Fruit fly (Drosophila melanogaster) whole organism, prepupa: ENCODE results near the gene aqz.

ENCODE experiments used
- Blimp-1 ChIP-seq: fragments of 200-800 bp; sonication (Bioruptor generic); optimal IDR thresholded peaks from 3 replicates; lab custom pipeline; 2017; ENCODE audit warnings: missing biosample characterization, missing genetic modification characterization, mild to moderate bottlenecking, moderate library complexity, missing genetic modification reagents
- CG11762 ChIP-seq: fragments of 200-800 bp; sonication (Bioruptor generic); optimal IDR thresholded peaks from 3 replicates; lab custom pipeline; 2016; ENCODE audit warnings: missing biosample characterization, missing genetic modification characterization; ENCODE audit not compliant: insufficient read depth
- CG3919 ChIP-seq: fragments of 200-800 bp; sonication (Bioruptor generic); optimal IDR thresholded peaks from 3 replicates; lab custom pipeline; 2016; ENCODE audit warnings: missing biosample characterization, missing genetic modification characterization
- CG6163 ChIP-seq: fragments of 200-800 bp; sonication (Bioruptor generic); IDR thresholded peaks from 3 replicates; pipeline ENCODE4 v1.3.6; 2022; ENCODE audit warnings: missing biosample characterization, missing genetic modification characterization
- CG6792 ChIP-seq: fragments of 200-800 bp; sonication (Bioruptor generic); optimal IDR thresholded peaks from 3 replicates; lab custom pipeline; 2016; ENCODE audit warnings: missing biosample characterization, missing genetic modification characterization
- CG8119 ChIP-seq: fragments of 200-800 bp; sonication (Bioruptor generic); IDR thresholded peaks from 3 replicates; pipeline ENCODE4 v1.3.6; 2022; ENCODE audit warnings: missing biosample characterization, missing genetic modification characterization
- Ets96B ChIP-seq: fragments of 200-800 bp; optimal IDR thresholded peaks from 2 replicates; lab custom pipeline; 2019; ENCODE audit warnings: missing biosample characterization, mild to moderate bottlenecking, missing genetic modification characterization, moderate library complexity
- Gug ChIP-seq: fragments of 200-800 bp; sonication (Bioruptor generic); IDR thresholded peaks from 2 replicates; pipeline ENCODE4 v1.3.6; 2022; ENCODE audit warnings: missing biosample characterization, missing genetic modification characterization
- Sox102F ChIP-seq: fragments of 200-800 bp; sonication (Bioruptor generic); optimal IDR thresholded peaks from 2 replicates; lab custom pipeline; 2016; ENCODE audit warnings: missing biosample characterization, mild to moderate bottlenecking, missing genetic modification characterization
- dsx ChIP-seq: fragments of 200-800 bp; optimal IDR thresholded peaks from 3 replicates; lab custom pipeline; 2019; ENCODE audit warnings: missing biosample characterization, mild to moderate bottlenecking, missing genetic modification characterization, moderate library complexity; ENCODE audit not compliant: poor library complexity, severe bottlenecking
- vri ChIP-seq: fragments of 200-800 bp; sonication (Bioruptor generic); optimal IDR thresholded peaks from 3 replicates; lab custom pipeline; 2016; ENCODE audit warnings: missing biosample characterization, mild to moderate bottlenecking, missing genetic modification characterization

- TF ChIP-seq CG6792 (no peak), vri (GFP tag; lab: Kevin White, UChicago) (no peak), CG3919 (GFP tag; lab: Kevin White, UChicago) (no peak), Blimp-1 (GFP tag; lab: Kevin White, UChicago) (no peak), Sox102F (GFP tag; lab: Kevin White, UChicago) (no peak), CG11762 (GFP tag; lab: Kevin White, UChicago) (no peak), Ets96B (tag; lab: Kevin White, UChicago) (no peak), dsx (GFP tag; lab: Kevin White, UChicago) (no peak), Gug (no peak), CG6163 (GFP tag; lab: Robert Waterston, UW) (no peak), CG8119 (GFP tag; lab: Robert Waterston, UW) (no peak)
These were observed 30.1 kb upstream of the aqz start for dm6 chr3R:8850616-8851015.
